Worm (Caenorhabditis elegans) whole organism, late embryonic: Measurements from ENCODE around the gene Y45G5AM.9.

Experiments used
- C08G9.2 ChIP-seq: sonication (generic microtip); optimal IDR thresholded peaks from 2 replicates; lab custom pipeline; 2016; ENCODE audit warnings: mild to moderate bottlenecking, missing genetic modification characterization, moderate library complexity, missing compliant biosample characterization
- F13H6.1 ChIP-seq: sonication (generic microtip); optimal IDR thresholded peaks from 2 replicates; lab custom pipeline; 2016; ENCODE audit warnings: missing genetic modification characterization, missing compliant biosample characterization
- ahr-1 ChIP-seq: sonication (generic microtip); optimal IDR thresholded peaks from 2 replicates; lab custom pipeline; 2016; ENCODE audit warnings: missing genetic modification characterization, missing compliant biosample characterization
- ama-1 ChIP-seq: fragments of 150-350 bp; optimal IDR thresholded peaks from 2 replicates; lab custom pipeline; 2014
- ceh-14 ChIP-seq: sonication (generic microtip); optimal IDR thresholded peaks from 2 replicates; lab custom pipeline; 2016; ENCODE audit warnings: missing genotype, missing genetic modification characterization, missing compliant biosample characterization
- ceh-22 ChIP-seq: sonication (generic microtip); optimal IDR thresholded peaks from 2 replicates; lab custom pipeline; 2017; ENCODE audit warnings: missing biosample characterization, missing genetic modification characterization
- ceh-24 ChIP-seq: sonication (generic microtip); optimal IDR thresholded peaks from 2 replicates; lab custom pipeline; 2016; ENCODE audit warnings: mild to moderate bottlenecking, missing genetic modification characterization, missing compliant biosample characterization
- ceh-48 ChIP-seq: sonication (generic microtip); optimal IDR thresholded peaks from 2 replicates; lab custom pipeline; 2016; ENCODE audit warnings: missing genetic modification characterization, inconsistent platforms, missing compliant biosample characterization
- ceh-6 ChIP-seq: fragments of 200-800 bp; sonication (Bioruptor generic); optimal IDR thresholded peaks from 2 replicates; lab custom pipeline; 2018; ENCODE audit warnings: mild to moderate bottlenecking, missing genetic modification characterization, missing compliant biosample characterization
- ceh-9 ChIP-seq: sonication (generic microtip); optimal IDR thresholded peaks from 2 replicates; lab custom pipeline; 2016; ENCODE audit warnings: mild to moderate bottlenecking, missing genetic modification characterization, inconsistent platforms, missing compliant biosample characterization
- elt-4 ChIP-seq: sonication (generic microtip); optimal IDR thresholded peaks from 2 replicates; lab custom pipeline; 2016; ENCODE audit warnings: missing genetic modification characterization, missing compliant biosample characterization
- eyg-1 ChIP-seq: sonication (generic microtip); optimal IDR thresholded peaks from 2 replicates; lab custom pipeline; 2016; ENCODE audit warnings: missing genotype, missing genetic modification characterization, missing compliant biosample characterization
- fax-1 ChIP-seq: sonication (generic microtip); optimal IDR thresholded peaks from 2 replicates; lab custom pipeline; 2016; ENCODE audit warnings: missing genotype, missing genetic modification characterization, missing compliant biosample characterization
- fkh-10 ChIP-seq: fragments of 150-350 bp; optimal IDR thresholded peaks from 2 replicates; lab custom pipeline; 2014; ENCODE audit warnings: missing biosample characterization, missing genetic modification reagents, missing genetic modification characterization
- hlh-30 ChIP-seq: sonication (generic microtip); optimal IDR thresholded peaks from 2 replicates; lab custom pipeline; 2017; ENCODE audit warnings: antibody characterized with exemption, missing genetic modification characterization, missing compliant biosample characterization; ENCODE audit not compliant: insufficient read depth
- nfya-1 ChIP-seq: sonication (generic microtip); optimal IDR thresholded peaks from 2 replicates; lab custom pipeline; 2017; ENCODE audit warnings: missing genetic modification characterization, mild to moderate bottlenecking, missing compliant biosample characterization, antibody characterized with exemption, moderate library complexity
- nhr-11 ChIP-seq: fragments of 150-350 bp; optimal IDR thresholded peaks from 2 replicates; lab custom pipeline; 2014; ENCODE audit warnings: missing biosample characterization, missing genetic modification characterization
- odd-2 ChIP-seq: sonication (generic microtip); optimal IDR thresholded peaks from 2 replicates; lab custom pipeline; 2017; ENCODE audit warnings: antibody characterized with exemption, mild to moderate bottlenecking, missing genetic modification characterization, missing compliant biosample characterization
- pag-3 ChIP-seq: sonication (generic microtip); optimal IDR thresholded peaks from 2 replicates; lab custom pipeline; 2016; ENCODE audit warnings: missing compliant biosample characterization, missing genetic modification characterization, borderline replicate concordance
- pax-1 ChIP-seq: fragments of 150-350 bp; optimal IDR thresholded peaks from 2 replicates; lab custom pipeline; 2014; ENCODE audit warnings: missing biosample characterization, missing genetic modification characterization
- pha-2 ChIP-seq: sonication (generic microtip); optimal IDR thresholded peaks from 2 replicates; lab custom pipeline; 2017; ENCODE audit warnings: mild to moderate bottlenecking, missing genetic modification characterization, missing compliant biosample characterization
- ref-2 ChIP-seq: sonication (generic microtip); optimal IDR thresholded peaks from 2 replicates; lab custom pipeline; 2016; ENCODE audit warnings: missing genetic modification characterization, missing compliant biosample characterization
- rnt-1 ChIP-seq: sonication (generic microtip); optimal IDR thresholded peaks from 2 replicates; lab custom pipeline; 2016; ENCODE audit warnings: missing genetic modification characterization, missing compliant biosample characterization
- ttx-3 ChIP-seq: sonication (generic microtip); optimal IDR thresholded peaks from 2 replicates; lab custom pipeline; 2016; ENCODE audit warnings: missing genetic modification reagents, missing genetic modification characterization, missing compliant biosample characterization
- unc-42 ChIP-seq: sonication (generic microtip); optimal IDR thresholded peaks from 2 replicates; lab custom pipeline; 2016; ENCODE audit warnings: missing genotype, missing genetic modification characterization, missing compliant biosample characterization
- unc-55 ChIP-seq: sonication (generic microtip); optimal IDR thresholded peaks from 2 replicates; lab custom pipeline; 2017; ENCODE audit warnings: missing biosample characterization, missing genetic modification reagents, missing genetic modification characterization
- unc-86 ChIP-seq: sonication (generic microtip); optimal IDR thresholded peaks from 2 replicates; lab custom pipeline; 2016; ENCODE audit warnings: missing genetic modification characterization, missing compliant biosample characterization
- zip-5 ChIP-seq: sonication (generic microtip); optimal IDR thresholded peaks from 2 replicates; lab custom pipeline; 2016; ENCODE audit warnings: missing genetic modification characterization, missing compliant biosample characterization
- ztf-16 ChIP-seq: sonication (generic microtip); optimal IDR thresholded peaks from 2 replicates; lab custom pipeline; 2017; ENCODE audit warnings: missing genetic modification characterization, missing compliant biosample characterization

Gene Y45G5AM.9

DNA sequence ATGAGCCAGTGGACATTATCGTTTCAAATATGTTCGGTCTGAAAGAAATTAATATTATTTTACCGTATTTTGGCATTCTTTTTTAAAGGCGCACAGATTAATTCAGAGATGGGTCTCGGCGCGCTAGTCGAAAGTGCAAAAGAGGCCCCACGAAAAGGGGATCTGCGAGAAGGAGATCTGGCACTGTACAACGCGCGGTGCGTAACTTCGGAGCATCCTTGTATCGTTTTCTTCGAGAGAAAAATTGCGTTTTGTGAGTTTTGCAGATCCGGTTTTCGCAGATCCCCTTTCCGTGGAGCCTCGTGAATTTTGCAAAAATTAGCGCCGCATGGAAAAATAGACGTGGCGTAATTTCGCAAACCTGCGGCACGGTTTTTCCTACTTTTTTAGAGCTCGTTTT is 12.7 kb downstream of the Y45G5AM.9 start (continued):
- TF ChIP-seq eyg-1 (tag; lab: Kevin White, UChicago) (peak; percentile 14), rnt-1 (tag; lab: Kevin White, UChicago) (peak; percentile 38), pax-1 (no peak)

DNA sequence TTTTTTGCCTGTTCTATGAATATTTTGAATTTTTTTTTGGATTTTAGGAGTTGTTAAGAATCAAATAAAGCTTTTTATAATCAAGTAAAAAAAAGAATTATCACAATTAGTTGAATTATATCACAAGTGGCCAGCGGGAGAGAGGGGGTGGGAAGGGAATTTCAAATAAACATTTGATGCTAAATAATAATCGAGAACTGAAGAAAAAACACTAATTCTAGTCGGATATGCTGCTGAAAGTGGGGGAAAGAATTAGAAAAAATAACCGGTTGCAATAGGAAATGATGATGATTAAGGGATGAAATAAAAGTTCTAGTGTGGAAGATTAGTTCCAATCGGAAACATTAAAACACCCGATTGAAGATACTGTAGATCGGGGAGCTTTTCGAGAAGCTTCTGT is 13.2 kb downstream of the Y45G5AM.9 start:
- TF ChIP-seq unc-55 (GFP tag; lab: Kevin White, UChicago) (no peak), pha-2 (tag; lab: Kevin White, UChicago) (no peak), ceh-6 (GFP tag; lab: Kevin White, UChicago) (no peak), zip-5 (tag; lab: Kevin White, UChicago) (no peak), ceh-24 (tag; lab: Kevin White, UChicago) (no peak), unc-42 (tag; lab: Kevin White, UChicago) (no peak), nhr-11 (tag; lab: Kevin White, UChicago) (no peak), ceh-9 (tag; lab: Kevin White, UChicago) (no peak)

DNA sequence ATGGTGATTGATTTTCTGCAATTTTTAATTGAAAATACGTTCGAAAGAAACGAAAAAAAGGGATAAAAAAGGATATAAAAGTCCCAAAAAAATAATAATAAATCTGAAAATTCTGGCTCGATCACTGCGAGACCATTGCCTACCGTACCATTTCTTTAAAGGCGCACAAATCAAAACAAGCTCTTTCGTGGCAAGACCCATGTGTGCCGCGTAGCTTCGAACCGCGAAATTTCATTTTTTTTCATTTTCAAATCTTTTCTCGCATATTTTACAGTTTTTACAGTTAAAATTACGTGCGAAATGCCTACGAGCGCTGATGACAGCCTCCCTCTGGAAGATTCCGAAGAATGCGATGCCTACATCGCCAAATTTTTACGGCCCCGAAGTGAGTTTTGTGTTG is 18.8 kb downstream of the Y45G5AM.9 start, which contains the start of the genes coh-4 and pid-5:
Gene coh-4 (minus strand): TSS at position 17 of the 400 bp plus-strand sequence.
Gene pid-5 (plus strand): TSS at position 259 of the 400 bp plus-strand sequence.
- TF ChIP-seq ztf-16 (tag; lab: Kevin White, UChicago) (no peak), hlh-30 (tag; lab: Kevin White, UChicago) (no peak), ceh-22 (tag; lab: Kevin White, UChicago) (no peak), F13H6.1 (tag; lab: Kevin White, UChicago) (no peak), fkh-10 (GFP tag; lab: Kevin White, UChicago) (no peak), ref-2 (tag; lab: Kevin White, UChicago) (no peak), rnt-1 (tag; lab: Kevin White, UChicago) (no peak), pag-3 (tag; lab: Kevin White, UChicago) (no peak), ahr-1 (tag; lab: Kevin White, UChicago) (no peak)

DNA sequence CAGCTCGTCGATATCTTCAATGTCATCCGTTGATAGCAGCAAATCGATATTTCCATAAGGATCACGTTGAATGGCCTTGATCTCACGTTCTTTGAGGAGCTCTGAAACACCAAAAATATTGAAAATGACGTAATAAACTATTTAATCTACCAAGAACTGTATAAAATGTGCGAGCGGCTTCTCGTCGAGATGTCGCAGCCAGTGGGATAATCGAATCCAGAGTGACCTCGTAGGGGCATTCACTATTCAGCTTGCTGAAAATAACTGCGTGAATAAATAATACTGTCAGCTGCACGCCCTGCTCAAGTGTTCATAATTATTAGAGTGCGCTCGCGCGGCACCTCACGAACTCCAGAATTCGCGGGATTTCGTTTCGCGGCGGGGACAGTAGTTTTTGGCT is 24.3 kb downstream of the Y45G5AM.9 start, which contains the start of gene Y45G5AM.7:
Gene Y45G5AM.7 (minus strand): TSS at position 101 of the 400 bp plus-strand sequence.
- TF ChIP-seq ama-1 (lab: Kevin White, UChicago) = no peak
- TF ChIP-seq elt-4 (tag; lab: Kevin White, UChicago) = no peak
- TF ChIP-seq ceh-22 (tag; lab: Kevin White, UChicago) = no peak
- no peak for TF ChIP-seq fax-1 (tag; lab: Kevin White, UChicago)
- TF ChIP-seq ttx-3 (tag; lab: Kevin White, UChicago) = no peak
- no peak for TF ChIP-seq F13H6.1 (tag; lab: Kevin White, UChicago)
- no peak for TF ChIP-seq ceh-14 (tag; lab: Kevin White, UChicago)
- TF ChIP-seq C08G9.2 (tag; lab: Kevin White, UChicago) = no peak
- TF ChIP-seq unc-86 (tag; lab: Kevin White, UChicago) = no peak
- no peak for TF ChIP-seq hlh-30 (tag; lab: Kevin White, UChicago)
- TF ChIP-seq odd-2 (tag; lab: Kevin White, UChicago) = no peak
- TF ChIP-seq pag-3 (tag; lab: Kevin White, UChicago) = no peak
- TF ChIP-seq, all 69 proteins: peak for 0

DNA sequence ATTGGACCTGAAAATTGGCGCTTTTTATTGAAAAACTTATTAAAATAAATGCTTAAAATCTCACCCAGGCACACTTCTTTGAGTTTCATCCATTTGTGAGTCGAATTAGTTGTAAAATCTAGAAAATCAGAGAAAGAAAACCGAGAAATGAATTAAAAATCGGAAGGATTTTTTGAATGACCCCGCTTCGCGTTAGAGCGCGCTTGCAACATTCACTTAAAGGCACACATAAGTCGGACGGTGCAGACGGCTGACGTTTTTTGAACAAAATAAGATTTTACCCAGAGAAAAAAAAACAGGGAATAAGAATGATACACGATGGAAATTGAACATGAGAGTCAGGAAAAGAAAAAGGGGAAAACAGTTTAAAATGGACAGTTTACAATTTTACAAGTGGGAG is 24.8 kb downstream of the Y45G5AM.9 start:
- TF ChIP-seq nfya-1 (tag; lab: Kevin White, UChicago) = peak; percentile 2
- TF ChIP-seq ref-2 (tag; lab: Kevin White, UChicago) = no peak

DNA sequence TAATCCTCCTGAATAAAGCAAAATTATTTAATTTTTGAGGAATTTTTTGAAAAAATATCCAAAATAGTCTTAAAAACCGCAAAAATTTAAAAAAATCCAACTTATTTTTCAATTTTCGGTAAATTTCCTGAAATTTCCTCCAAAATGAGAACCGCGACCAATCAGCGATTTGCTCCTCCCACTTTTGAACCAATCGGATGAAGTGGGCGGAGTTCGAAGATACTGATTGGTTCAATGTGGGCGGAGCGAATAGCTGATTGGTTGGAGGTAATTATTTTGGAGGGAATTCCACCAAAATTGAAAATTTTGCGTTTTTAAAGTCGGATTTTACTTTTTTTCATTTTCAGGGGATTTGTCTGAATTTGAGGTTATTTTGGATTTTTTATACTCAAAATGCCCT is 26.4 kb downstream of the Y45G5AM.9 start:
- no peak for TF ChIP-seq ceh-48 (tag; lab: Kevin White, UChicago)
- peak; percentile 97 for TF ChIP-seq nfya-1 (tag; lab: Kevin White, UChicago)
